Worm (Caenorhabditis elegans) whole organism, L1 larva: ENCODE measurements around the gene tac-1.
A peak's percentile ranks its signal among the peaks of the same experiment; 100 is the strongest.

Experiments used
- Y116A8C.19 ChIP-seq: sonication (generic microtip); optimal IDR thresholded peaks from 2 replicates; lab custom pipeline; 2016; ENCODE audit warnings: missing compliant biosample characterization, missing genetic modification characterization, borderline replicate concordance
- blmp-1 ChIP-seq: fragments of 150-350 bp; optimal IDR thresholded peaks from 2 replicates; lab custom pipeline; 2014; ENCODE audit warnings: missing biosample characterization, missing genetic modification characterization
- elt-3 ChIP-seq, 6 experiments: fragments of 150-350 bp in 1 of 6; sonication (generic microtip); optimal IDR thresholded peaks; 2 replicates each; lab custom pipeline; 2017 to 2018; ENCODE audit warnings: missing biosample characterization in 6 of 6, missing genetic modification characterization in 6 of 6, inconsistent platforms in 1 of 6
- fkh-4 ChIP-seq: sonication (generic microtip); optimal IDR thresholded peaks from 2 replicates; lab custom pipeline; 2016; ENCODE audit warnings: missing compliant biosample characterization, missing genetic modification characterization, borderline replicate concordance
- irx-1 ChIP-seq: sonication (generic microtip); optimal IDR thresholded peaks from 2 replicates; lab custom pipeline; 2016; ENCODE audit warnings: missing genetic modification characterization, missing compliant biosample characterization
- nhr-77 ChIP-seq: fragments of 150-350 bp; optimal IDR thresholded peaks from 2 replicates; lab custom pipeline; 2014; ENCODE audit warnings: missing biosample characterization, missing genetic modification characterization
- skn-1 ChIP-seq: fragments of 150-350 bp; optimal IDR thresholded peaks from 2 replicates; lab custom pipeline; 2014; ENCODE audit warnings: missing biosample characterization, missing genetic modification characterization
- vab-15 ChIP-seq: sonication (generic microtip); optimal IDR thresholded peaks from 2 replicates; lab custom pipeline; 2017; ENCODE audit warnings: missing genotype, mild to moderate bottlenecking, missing genetic modification characterization, missing compliant biosample characterization
- ztf-11 ChIP-seq, 2 experiments: sonication (generic microtip); optimal IDR thresholded peaks; 2 replicates each; lab custom pipeline; 2016 to 2017; ENCODE audit warnings: missing genetic modification characterization in 2 of 2, missing biosample characterization in 1 of 2, missing compliant biosample characterization in 1 of 2

- no peak for TF ChIP-seq nhr-77 (tag; lab: Kevin White, UChicago)
- no peak for TF ChIP-seq ztf-11 (tag; optimal IDR thresholded peaks at IDR 0.05; lab: Kevin White, UChicago)
- TF ChIP-seq fkh-4 = no peak
- TF ChIP-seq vab-15 (tag; lab: Kevin White, UChicago) = no peak
- TF ChIP-seq skn-1 (tag; lab: Kevin White, UChicago) = no peak
- no peak for TF ChIP-seq irx-1
- no peak for TF ChIP-seq Y116A8C.19 (tag; lab: Kevin White, UChicago)
- no peak for TF ChIP-seq elt-3 (tag; optimal IDR thresholded peaks at IDR 0.05; lab: Kevin White, UChicago)
- peak; percentile 90 for TF ChIP-seq blmp-1
Measured at ce11 chrII:14703232-14703926, 50.3 kb downstream of the tac-1 start.
